Worm (Caenorhabditis elegans): ENCODE measurements around the gene nhr-203.

DNA sequence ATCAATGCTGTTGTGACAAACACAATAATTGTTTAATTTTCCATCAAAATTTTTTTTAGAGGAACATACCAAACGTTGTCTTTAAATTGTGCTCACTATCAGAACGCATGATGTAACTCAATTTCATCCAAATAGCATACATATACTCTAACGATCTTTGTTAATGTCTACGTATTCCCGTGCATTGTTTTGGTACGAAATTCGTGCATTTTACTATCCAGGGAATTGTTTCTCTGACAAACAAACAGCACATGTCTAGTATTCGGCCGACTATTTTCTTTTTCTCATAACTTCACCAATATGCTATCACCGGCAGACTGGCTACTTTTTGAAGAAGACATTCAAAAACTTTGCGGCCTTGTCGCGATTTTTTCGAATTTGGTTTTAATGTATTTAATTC, 31.8 kb downstream of the nhr-203 start, which contains the start of gene str-196:
- no peak for TF ChIP-seq T22C8.4 (GFP tag; IDR thresholded peaks at IDR 0.05)
- no peak for TF ChIP-seq klf-2 (GFP tag; conservative IDR thresholded peaks at IDR 0.05)
- TF ChIP-seq ref-1 (GFP tag; conservative IDR thresholded peaks at IDR 0.05), result no peak
- TF ChIP-seq ztf-23 (GFP tag; IDR thresholded peaks at IDR 0.05), result no peak
- TF ChIP-seq med-1 (GFP tag; optimal IDR thresholded peaks at IDR 0.05; ENCODE audit: insufficient read depth), result no peak

Measured in whole organism, midembryonic.